Fruit fly (Drosophila melanogaster) whole organism, embryonic: ENCODE data around the gene AGO2.

Experiments used
- BtbVII ChIP-seq: fragments of 200-800 bp; sonication (Bioruptor generic); optimal IDR thresholded peaks from 3 replicates; lab custom pipeline; 2017; ENCODE audit warnings: missing biosample characterization, mild to moderate bottlenecking, missing genetic modification characterization
- Bteb2 ChIP-seq: fragments of 200-800 bp; sonication (Bioruptor generic); optimal IDR thresholded peaks from 2 replicates; lab custom pipeline; 2016; ENCODE audit warnings: missing biosample characterization, missing genetic modification characterization
- CG10366 ChIP-seq: fragments of 200-800 bp; sonication (Bioruptor generic); IDR thresholded peaks from 2 replicates; pipeline ENCODE4 v1.3.6; 2022; ENCODE audit warnings: missing biosample characterization, missing genetic modification characterization
- CG10431 ChIP-seq: fragments of 200-800 bp; sonication (Bioruptor generic); optimal IDR thresholded peaks from 3 replicates; lab custom pipeline; 2018; ENCODE audit warnings: missing biosample characterization, mild to moderate bottlenecking, missing genetic modification characterization
- CG11085 ChIP-seq: fragments of 200-800 bp; sonication (Bioruptor generic); IDR thresholded peaks from 2 replicates; pipeline ENCODE4 v1.3.6; 2022; ENCODE audit warnings: missing biosample characterization, missing genetic modification characterization
- CG11456 ChIP-seq: fragments of 200-800 bp; sonication (Bioruptor generic); IDR thresholded peaks from 3 replicates; pipeline ENCODE4 v1.3.6; 2022; ENCODE audit warnings: missing biosample characterization, missing genetic modification characterization
- CG12071 ChIP-seq: fragments of 200-800 bp; sonication (Bioruptor generic); optimal IDR thresholded peaks from 3 replicates; lab custom pipeline; 2018; ENCODE audit warnings: missing biosample characterization, mild to moderate bottlenecking, missing genetic modification characterization
- CG12744 ChIP-seq: fragments of 200-800 bp; sonication (Bioruptor generic); optimal IDR thresholded peaks from 2 replicates; lab custom pipeline; 2016; ENCODE audit warnings: missing biosample characterization, missing genetic modification characterization
- CG14014 ChIP-seq: fragments of 200-800 bp; sonication (Bioruptor generic); IDR thresholded peaks from 2 replicates; pipeline ENCODE4 v1.3.6; 2022; ENCODE audit warnings: missing biosample characterization, missing genetic modification characterization
- CG1603 ChIP-seq: fragments of 200-800 bp; sonication (Bioruptor generic); optimal IDR thresholded peaks from 2 replicates; lab custom pipeline; 2019; ENCODE audit warnings: missing biosample characterization, mild to moderate bottlenecking, missing genetic modification characterization, moderate library complexity
- CG18599 ChIP-seq: fragments of 200-800 bp; sonication (Bioruptor generic); optimal IDR thresholded peaks from 3 replicates; lab custom pipeline; 2017; ENCODE audit warnings: missing biosample characterization, missing genetic modification characterization, mild to moderate bottlenecking, moderate library complexity, missing genetic modification reagents
- CG2678 ChIP-seq: fragments of 200-800 bp; sonication (Bioruptor generic); optimal IDR thresholded peaks from 3 replicates; lab custom pipeline; 2019; ENCODE audit warnings: missing biosample characterization, mild to moderate bottlenecking, missing genetic modification characterization, moderate library complexity
- CG31365 ChIP-seq: fragments of 200-800 bp; sonication (Bioruptor generic); optimal IDR thresholded peaks from 2 replicates; lab custom pipeline; 2018; ENCODE audit warnings: missing biosample characterization, mild to moderate bottlenecking, missing genetic modification characterization
- CG34376 ChIP-seq: fragments of 200-800 bp; sonication (Bioruptor generic); optimal IDR thresholded peaks from 2 replicates; lab custom pipeline; 2018; ENCODE audit warnings: missing biosample characterization, mild to moderate bottlenecking, missing genetic modification characterization
- CG4424 ChIP-seq: fragments of 200-800 bp; sonication (Bioruptor generic); optimal IDR thresholded peaks from 3 replicates; lab custom pipeline; 2016; ENCODE audit warnings: missing biosample characterization, missing genetic modification characterization
- CG4617 ChIP-seq: fragments of 200-800 bp; sonication (Bioruptor generic); optimal IDR thresholded peaks from 3 replicates; lab custom pipeline; 2016; ENCODE audit warnings: missing biosample characterization, missing genetic modification characterization, borderline replicate concordance
- CG4730 ChIP-seq: fragments of 200-800 bp; sonication (Bioruptor generic); IDR thresholded peaks from 2 replicates; pipeline ENCODE4 v1.3.6; 2022; ENCODE audit warnings: missing biosample characterization, missing genetic modification characterization
- CG7357 ChIP-seq: fragments of 200-800 bp; sonication (Bioruptor generic); IDR thresholded peaks from 3 replicates; pipeline ENCODE4 v1.3.6; 2022; ENCODE audit warnings: missing biosample characterization, missing genetic modification characterization
- CG7745 ChIP-seq: fragments of 200-800 bp; sonication (Bioruptor generic); optimal IDR thresholded peaks from 2 replicates; lab custom pipeline; 2018; ENCODE audit warnings: missing biosample characterization, mild to moderate bottlenecking, missing genetic modification characterization, moderate library complexity
- CG7987 ChIP-seq: fragments of 200-800 bp; sonication (Bioruptor generic); optimal IDR thresholded peaks from 2 replicates; lab custom pipeline; 2018; ENCODE audit warnings: missing biosample characterization, mild to moderate bottlenecking, missing genetic modification characterization, moderate library complexity
- CG8089 ChIP-seq: fragments of 200-800 bp; sonication (Bioruptor generic); optimal IDR thresholded peaks from 3 replicates; lab custom pipeline; 2016; ENCODE audit warnings: missing biosample characterization, missing genetic modification characterization
- CG9437 ChIP-seq: fragments of 200-800 bp; sonication (Bioruptor generic); optimal IDR thresholded peaks from 2 replicates; lab custom pipeline; 2018; ENCODE audit warnings: missing biosample characterization, mild to moderate bottlenecking, missing genetic modification characterization
- Dek ChIP-seq: fragments of 200-800 bp; sonication (Bioruptor generic); optimal IDR thresholded peaks from 3 replicates; lab custom pipeline; 2019; ENCODE audit warnings: missing biosample characterization, mild to moderate bottlenecking, missing genetic modification characterization, moderate library complexity
- Dp ChIP-seq: fragments of 200-800 bp; sonication (Bioruptor generic); optimal IDR thresholded peaks from 2 replicates; lab custom pipeline; 2018; ENCODE audit warnings: missing biosample characterization, mild to moderate bottlenecking, missing genetic modification characterization, moderate library complexity
- GATAe ChIP-seq: fragments of 200-800 bp; sonication (Bioruptor generic); conservative IDR thresholded peaks from 2 replicates; pipeline ENCODE4 v1.3.6; 2022; ENCODE audit warnings: missing biosample characterization, missing genetic modification characterization
- H15 ChIP-seq: fragments of 200-800 bp; sonication (Bioruptor generic); IDR thresholded peaks from 3 replicates; pipeline ENCODE4 v1.3.6; 2022; ENCODE audit warnings: missing biosample characterization, missing genetic modification characterization
- HLH4C ChIP-seq: fragments of 200-800 bp; sonication (Bioruptor generic); IDR thresholded peaks from 3 replicates; pipeline ENCODE4 v1.3.6; 2022; ENCODE audit warnings: missing biosample characterization, missing genetic modification characterization; ENCODE audit not compliant: partially characterized antibody
- HmgZ ChIP-seq: fragments of 200-800 bp; sonication (Bioruptor generic); optimal IDR thresholded peaks from 2 replicates; lab custom pipeline; 2018; ENCODE audit warnings: missing biosample characterization, mild to moderate bottlenecking, missing genetic modification characterization
- Meics ChIP-seq: fragments of 200-800 bp; sonication (Bioruptor generic); optimal IDR thresholded peaks from 2 replicates; lab custom pipeline; 2017; ENCODE audit warnings: missing biosample characterization, mild to moderate bottlenecking, missing genetic modification characterization
- Tbp ChIP-seq: fragments of >200 bp; optimal IDR thresholded peaks from 2 replicates; lab custom pipeline; 2018; ENCODE audit warnings: missing biosample characterization, missing genetic modification characterization
- bigmax ChIP-seq: fragments of 200-800 bp; sonication (Bioruptor generic); optimal IDR thresholded peaks from 2 replicates; lab custom pipeline; 2018; ENCODE audit warnings: missing biosample characterization, mild to moderate bottlenecking, missing genetic modification characterization
- cg ChIP-seq: fragments of 200-800 bp; sonication (Bioruptor generic); optimal IDR thresholded peaks from 3 replicates; lab custom pipeline; 2019; ENCODE audit warnings: missing biosample characterization, mild to moderate bottlenecking, missing genetic modification characterization, moderate library complexity
- cwo ChIP-seq: fragments of 200-800 bp; sonication (Bioruptor generic); optimal IDR thresholded peaks from 3 replicates; lab custom pipeline; 2017; ENCODE audit warnings: missing biosample characterization, missing genetic modification characterization, mild to moderate bottlenecking, moderate library complexity, missing genetic modification reagents
- dmrt99B ChIP-seq: fragments of 200-800 bp; sonication (Bioruptor generic); optimal IDR thresholded peaks from 2 replicates; lab custom pipeline; 2018; ENCODE audit warnings: missing biosample characterization, mild to moderate bottlenecking, missing genetic modification characterization, moderate library complexity
- ems ChIP-seq: fragments of 200-800 bp; sonication (Bioruptor generic); optimal IDR thresholded peaks from 3 replicates; lab custom pipeline; 2016; ENCODE audit warnings: missing biosample characterization, missing genetic modification characterization
- ewg ChIP-seq: fragments of 200-800 bp; sonication (Bioruptor generic); optimal IDR thresholded peaks from 3 replicates; lab custom pipeline; 2017; ENCODE audit warnings: mild to moderate bottlenecking, missing biosample characterization, missing genetic modification reagents, missing genetic modification characterization
- exex ChIP-seq: fragments of 200-800 bp; sonication (Bioruptor generic); optimal IDR thresholded peaks from 4 replicates; lab custom pipeline; 2018; ENCODE audit warnings: missing biosample characterization, mild to moderate bottlenecking, missing genetic modification characterization, moderate library complexity
- ftz-f1 ChIP-seq: fragments of 200-800 bp; sonication (Bioruptor generic); optimal IDR thresholded peaks from 2 replicates; lab custom pipeline; 2016; ENCODE audit warnings: missing biosample characterization, missing genetic modification characterization
- gcm2 ChIP-seq: fragments of 200-800 bp; sonication (Bioruptor generic); optimal IDR thresholded peaks from 2 replicates; lab custom pipeline; 2016; ENCODE audit warnings: missing biosample characterization, missing genetic modification characterization
- her ChIP-seq: fragments of 200-800 bp; sonication (Bioruptor generic); optimal IDR thresholded peaks from 2 replicates; lab custom pipeline; 2016; ENCODE audit warnings: missing biosample characterization, missing genetic modification characterization
- hkb ChIP-seq, 2 experiments: fragments of 200-800 bp in 1 of 2; fragments of >200 bp in 1 of 2; sonication (Bioruptor generic) in 1 of 2; IDR thresholded peaks in 1 of 2; optimal IDR thresholded peaks in 1 of 2; 2 replicates each; pipeline versions ENCODE4 v1.3.6 to Lab custom; 2017 to 2022; ENCODE audit warnings: missing biosample characterization in 1 of 2, missing genetic modification characterization in 1 of 2
- jigr1 ChIP-seq: fragments of 200-800 bp; sonication (Bioruptor generic); IDR thresholded peaks from 3 replicates; pipeline ENCODE4 v1.3.6; 2022; ENCODE audit warnings: missing biosample characterization, missing genetic modification characterization
- jumu ChIP-seq: fragments of 200-800 bp; sonication (Bioruptor generic); optimal IDR thresholded peaks from 3 replicates; lab custom pipeline; 2016; ENCODE audit warnings: missing biosample characterization, missing genetic modification characterization
- mam ChIP-seq: fragments of 200-800 bp; sonication (Bioruptor generic); optimal IDR thresholded peaks from 3 replicates; lab custom pipeline; 2016; ENCODE audit warnings: missing biosample characterization, missing genetic modification characterization
- otp ChIP-seq: fragments of 200-800 bp; sonication (Bioruptor generic); IDR thresholded peaks from 3 replicates; pipeline ENCODE4, ENCODE4 v1.3.6; 2022; ENCODE audit warnings: missing biosample characterization, missing genetic modification characterization
- ranshi ChIP-seq: fragments of 200-800 bp; sonication (Bioruptor generic); IDR thresholded peaks from 2 replicates; pipeline ENCODE4 v1.3.6; 2022; ENCODE audit warnings: missing biosample characterization, missing genetic modification characterization
- sens ChIP-seq: fragments of 200-800 bp; sonication (Bioruptor generic); peaks from one replicate; lab custom pipeline; 2016; ENCODE audit warnings: missing biosample characterization, missing genetic modification characterization
- seq ChIP-seq: fragments of 200-800 bp; sonication (Bioruptor generic); IDR thresholded peaks from 2 replicates; pipeline ENCODE4 v1.3.6; 2022; ENCODE audit warnings: missing biosample characterization, missing genetic modification characterization
- slou ChIP-seq: fragments of 200-800 bp; sonication (Bioruptor generic); optimal IDR thresholded peaks from 3 replicates; lab custom pipeline; 2016; ENCODE audit warnings: missing biosample characterization, missing genetic modification characterization
- sug ChIP-seq: fragments of 200-800 bp; optimal IDR thresholded peaks from 2 replicates; lab custom pipeline; 2019; ENCODE audit warnings: missing biosample characterization, mild to moderate bottlenecking, missing genetic modification characterization, moderate library complexity

The AGO2 gene

DNA sequence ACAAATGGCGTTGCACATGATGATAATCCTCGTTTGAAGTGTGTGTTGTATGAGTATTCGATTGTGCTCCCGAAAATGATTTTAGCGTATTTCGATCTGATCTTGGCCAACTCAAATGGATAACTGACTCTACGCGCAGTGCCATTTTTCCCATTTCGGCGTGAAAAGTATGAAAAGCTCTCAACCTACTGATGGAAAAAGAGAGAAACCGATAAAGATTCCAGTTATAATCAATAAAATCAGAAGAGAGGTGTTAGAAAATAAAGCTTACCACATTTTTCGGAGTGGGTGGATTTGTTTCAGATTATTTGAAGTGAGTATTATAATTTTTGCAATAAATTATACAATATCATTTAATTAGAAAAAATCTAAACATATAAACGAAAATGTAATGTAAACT, 34.4 kb upstream of the AGO2 start, which contains the start of gene mex1:
TSS of gene mex1 (minus strand) at position 101 of the 400 bp plus-strand sequence.
- peak; percentile 9 for TF ChIP-seq CG18599
- TF ChIP-seq CG10431 = no peak
- TF ChIP-seq CG7357 (GFP tag; lab: Robert Waterston, UW) = no peak
- peak; percentile 46 for TF ChIP-seq Meics (GFP tag; lab: Kevin White, UChicago)
- peak; percentile 30 for TF ChIP-seq cwo (GFP tag; lab: Kevin White, UChicago)
- no peak for TF ChIP-seq exex (tag; lab: Kevin White, UChicago)

DNA sequence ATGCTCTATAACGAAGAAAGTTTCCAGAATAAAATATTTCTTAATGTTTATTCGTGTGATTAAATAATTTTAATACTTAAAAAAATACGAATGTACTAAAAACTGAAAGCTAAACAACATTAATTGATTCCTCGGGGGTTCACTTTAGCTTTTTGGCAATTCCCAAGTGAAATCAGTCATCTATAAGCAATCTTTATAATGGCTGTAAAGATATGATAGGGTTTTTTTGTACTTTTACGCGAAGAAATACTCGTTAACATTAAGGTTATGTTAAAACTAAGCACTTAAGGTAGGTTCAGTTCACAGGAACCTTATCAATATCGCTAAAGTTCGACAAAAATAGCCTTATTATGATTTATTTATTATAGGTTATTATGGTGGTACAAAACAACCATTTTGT, 34.0 kb upstream of the AGO2 start:
- TF ChIP-seq ranshi (GFP tag; lab: Robert Waterston, UW) (no peak), H15 (no peak), otp (GFP tag; lab: Robert Waterston, UW) (no peak), Dek (no peak), BtbVII (GFP tag; lab: Kevin White, UChicago) (peak; percentile 22), ewg (GFP tag; lab: Kevin White, UChicago) (no peak), exex (tag; lab: Kevin White, UChicago) (peak; percentile 94), CG31365 (no peak), ftz-f1 (GFP tag; lab: Kevin White, UChicago) (no peak), cg (GFP tag; lab: Kevin White, UChicago) (no peak), jumu (GFP tag; lab: Kevin White, UChicago) (no peak), GATAe (GFP tag; lab: Robert Waterston, UW) (no peak), sens (GFP tag; lab: Kevin White, UChicago) (peak; percentile 57), seq (GFP tag; lab: Robert Waterston, UW) (no peak), CG10366 (GFP tag; lab: Robert Waterston, UW) (no peak), Bteb2 (GFP tag; lab: Kevin White, UChicago) (no peak), CG1603 (tag; lab: Kevin White, UChicago) (no peak), CG12071 (GFP tag; lab: Kevin White, UChicago) (no peak), mam (GFP tag; lab: Kevin White, UChicago) (no peak), her (GFP tag; lab: Kevin White, UChicago) (no peak), CG7745 (no peak), CG8089 (no peak), HLH4C (no peak), jigr1 (GFP tag; lab: Robert Waterston, UW) (no peak), CG4424 (GFP tag; lab: Kevin White, UChicago) (no peak), CG12744 (GFP tag; lab: Kevin White, UChicago) (no peak), HmgZ (tag; lab: Kevin White, UChicago) (no peak), gcm2 (GFP tag; lab: Kevin White, UChicago) (no peak), slou (GFP tag; lab: Kevin White, UChicago) (no peak), hkb (optimal IDR thresholded peaks at IDR 0.05; lab: Kevin White, UChicago) (no peak), hkb (GFP tag; IDR thresholded peaks at IDR 0.05; lab: Robert Waterston, UW) (no peak), dmrt99B (tag; lab: Kevin White, UChicago) (no peak), CG11085 (no peak), ems (GFP tag; lab: Kevin White, UChicago) (no peak), Dp (no peak), CG34376 (GFP tag; lab: Kevin White, UChicago) (peak; percentile 62), CG2678 (peak; percentile 66), CG4730 (GFP tag; lab: Robert Waterston, UW) (no peak), CG9437 (no peak), CG4617 (GFP tag; lab: Kevin White, UChicago) (no peak), Meics (GFP tag; lab: Kevin White, UChicago) (peak; percentile 10), CG7987 (GFP tag; lab: Kevin White, UChicago) (no peak), sug (tag; lab: Kevin White, UChicago) (peak; percentile 54), bigmax (GFP tag; lab: Kevin White, UChicago) (peak; percentile 74), CG11456 (GFP tag; lab: Robert Waterston, UW) (no peak), Tbp (no peak), CG14014 (no peak)
